ENCODE assay signal across 4 fruit fly cellular contexts in genomic region chr3R:9480396-9480795, dm6.
A peak's percentile ranks its signal among the peaks of the same experiment; 100 is the strongest.
TF ChIP-seq lines count a peak whose summit lies in the region.

No protein-coding gene starts in this region.

- no peak for TF ChIP-seq CTCF in whole organism, embryonic (GFP tag; optimal IDR thresholded peaks at IDR 0.05; lab: Kevin White, UChicago)

TF ChIP-seq in whole organism, adult, 20 proteins besides CTCF, POLR2A, EP300 and RAD21:
- TF ChIP-seq toe (GFP tag; optimal IDR thresholded peaks at IDR 0.05; lab: Kevin White, UChicago) (no peak), CG14711 (tag; optimal IDR thresholded peaks at IDR 0.05; lab: Kevin White, UChicago) (peak; percentile 2)

TF ChIP-seq in whole organism, embryonic, 481 proteins besides CTCF, POLR2A, EP300 and RAD21:
- no peak for TF ChIP-seq CG1529 (GFP tag; optimal IDR thresholded peaks at IDR 0.05; lab: Kevin White, UChicago)
- TF ChIP-seq dmrt99B (tag; optimal IDR thresholded peaks at IDR 0.05; lab: Kevin White, UChicago), result peak; percentile 12
- peak; percentile 9 for TF ChIP-seq Blimp-1 (GFP tag; optimal IDR thresholded peaks at IDR 0.05; lab: Kevin White, UChicago)
- TF ChIP-seq hkb (optimal IDR thresholded peaks at IDR 0.05; lab: Kevin White, UChicago), result no peak
- peak; percentile 45 for TF ChIP-seq hkb (GFP tag; IDR thresholded peaks at IDR 0.05; lab: Robert Waterston, UW)
- 0 out of 3 replicates have a peak, but pooled peaks have one; percentile 37 for TF ChIP-seq H15 (GFP tag; IDR thresholded peaks at IDR 0.05; lab: Robert Waterston, UW)
- 0 out of 4 replicates have a peak, but pooled peaks have one; percentile 49 for TF ChIP-seq chinmo (GFP tag; IDR thresholded peaks at IDR 0.05; lab: Robert Waterston, UW; ENCODE audit: partially characterized antibody)
- TF ChIP-seq al (GFP tag; IDR thresholded peaks at IDR 0.05; lab: Robert Waterston, UW), result no peak
- TF ChIP-seq CG6813 (GFP tag; optimal IDR thresholded peaks at IDR 0.05; lab: Kevin White, UChicago), result no peak
- no peak for TF ChIP-seq sim (GFP tag; IDR thresholded peaks at IDR 0.05; lab: Robert Waterston, UW)
- TF ChIP-seq Drgx (GFP tag; IDR thresholded peaks at IDR 0.05; lab: Robert Waterston, UW), result peak; percentile 80
- peak; percentile 27 for TF ChIP-seq CG11504 (tag; optimal IDR thresholded peaks at IDR 0.05; lab: Kevin White, UChicago)
- no peak for TF ChIP-seq CG15514 (GFP tag; optimal IDR thresholded peaks at IDR 0.05; lab: Kevin White, UChicago)
- TF ChIP-seq Med (GFP tag; lab: Kevin White, UChicago), result peak; percentile 41
- TF ChIP-seq ci (GFP tag; IDR thresholded peaks at IDR 0.05; lab: Robert Waterston, UW), result 0 out of 3 replicates have a peak, but pooled peaks have one; percentile 19
- 0 out of 3 replicates have a peak, but pooled peaks have one; percentile 28 for TF ChIP-seq CG11695 (GFP tag; IDR thresholded peaks at IDR 0.05; lab: Robert Waterston, UW)
- TF ChIP-seq Bdp1 (GFP tag; optimal IDR thresholded peaks at IDR 0.05; lab: Kevin White, UChicago), result no peak
- no peak for TF ChIP-seq h (optimal IDR thresholded peaks at IDR 0.05; lab: Kevin White, UChicago)
- TF ChIP-seq Ada2b (GFP tag; IDR thresholded peaks at IDR 0.05; lab: Robert Waterston, UW), result 0 out of 2 replicates have a peak, but pooled peaks have one; percentile 15
- no peak for TF ChIP-seq Taf1 (GFP tag; IDR thresholded peaks at IDR 0.05; lab: Robert Waterston, UW)
- peak; percentile 29 for TF ChIP-seq CG17359 (tag; optimal IDR thresholded peaks at IDR 0.05; lab: Kevin White, UChicago)
- TF ChIP-seq CG4707 (GFP tag; optimal IDR thresholded peaks at IDR 0.05; lab: Kevin White, UChicago), result peak; percentile 72
- peak; percentile 1 for TF ChIP-seq Hr3 (GFP tag; optimal IDR thresholded peaks at IDR 0.05; lab: Kevin White, UChicago)
- 0 out of 3 replicates have a peak, but pooled peaks have one; percentile 17 for TF ChIP-seq CG17361 (GFP tag; IDR thresholded peaks at IDR 0.05; lab: Robert Waterston, UW)
- peak; percentile 13 for TF ChIP-seq phol (tag; optimal IDR thresholded peaks at IDR 0.05; lab: Kevin White, UChicago)
TF ChIP-seq in whole organism, embryonic: peak in this region for 16.

TF ChIP-seq in whole organism, prepupa, 60 proteins besides CTCF, POLR2A, EP300 and RAD21 (continues in another document):
- TF ChIP-seq CG7368 (GFP tag; optimal IDR thresholded peaks at IDR 0.05; lab: Kevin White, UChicago) (no peak), CG6792 (GFP tag; optimal IDR thresholded peaks at IDR 0.05; lab: Kevin White, UChicago) (no peak), CG16779 (tag; optimal IDR thresholded peaks at IDR 0.05; lab: Kevin White, UChicago) (no peak), esn (GFP tag; optimal IDR thresholded peaks at IDR 0.05; lab: Kevin White, UChicago) (no peak), dac (GFP tag; optimal IDR thresholded peaks at IDR 0.05; lab: Kevin White, UChicago) (peak; percentile 11), Sox15 (GFP tag; optimal IDR thresholded peaks at IDR 0.05; lab: Kevin White, UChicago) (no peak), eg (GFP tag; IDR thresholded peaks at IDR 0.05; lab: Robert Waterston, UW) (peak; percentile 63; the same call in 1 of the 3 replicates), CG31627 (GFP tag; optimal IDR thresholded peaks at IDR 0.05; lab: Kevin White, UChicago) (no peak), CG10631 (GFP tag; optimal IDR thresholded peaks at IDR 0.05; lab: Kevin White, UChicago) (peak; percentile 43), CG1621 (tag; optimal IDR thresholded peaks at IDR 0.05; lab: Kevin White, UChicago) (no peak), net (GFP tag; optimal IDR thresholded peaks at IDR 0.05; lab: Kevin White, UChicago) (peak; percentile 28), CG8632 (GFP tag; optimal IDR thresholded peaks at IDR 0.05; lab: Kevin White, UChicago) (no peak), CG6808 (GFP tag; optimal IDR thresholded peaks at IDR 0.05; lab: Kevin White, UChicago) (no peak), Hr38 (GFP tag; optimal IDR thresholded peaks at IDR 0.05; lab: Kevin White, UChicago) (no peak), Ets96B (tag; optimal IDR thresholded peaks at IDR 0.05; lab: Kevin White, UChicago) (no peak), Hr4 (GFP tag; optimal IDR thresholded peaks at IDR 0.05; lab: Kevin White, UChicago) (peak; percentile 52), pdm3 (GFP tag; optimal IDR thresholded peaks at IDR 0.05; lab: Kevin White, UChicago) (no peak), Sox102F (GFP tag; optimal IDR thresholded peaks at IDR 0.05; lab: Kevin White, UChicago) (no peak), CG11294 (GFP tag; IDR thresholded peaks at IDR 0.05; lab: Robert Waterston, UW) (no peak; the same call in 1 of the 2 replicates), CG3919 (GFP tag; optimal IDR thresholded peaks at IDR 0.05; lab: Kevin White, UChicago) (peak; percentile 49), CG34406 (GFP tag; optimal IDR thresholded peaks at IDR 0.05; lab: Kevin White, UChicago) (no peak), Smox (GFP tag; optimal IDR thresholded peaks at IDR 0.05; lab: Kevin White, UChicago) (no peak), CG32006 (GFP tag; optimal IDR thresholded peaks at IDR 0.05; lab: Kevin White, UChicago) (peak; percentile 54), Lpt (GFP tag; optimal IDR thresholded peaks at IDR 0.05; lab: Kevin White, UChicago) (peak; percentile 41), CG11762 (GFP tag; optimal IDR thresholded peaks at IDR 0.05; lab: Kevin White, UChicago; ENCODE audit: insufficient read depth) (no peak), Eip93F (GFP tag; optimal IDR thresholded peaks at IDR 0.05; lab: Kevin White, UChicago) (no peak), CG6163 (GFP tag; IDR thresholded peaks at IDR 0.05; lab: Robert Waterston, UW) (peak; percentile 65), fd85E (GFP tag; optimal IDR thresholded peaks at IDR 0.05; lab: Kevin White, UChicago) (no peak), CG6854 (GFP tag; optimal IDR thresholded peaks at IDR 0.05; lab: Kevin White, UChicago) (no peak), CG6276 (GFP tag; optimal IDR thresholded peaks at IDR 0.05; lab: Kevin White, UChicago) (peak; percentile 48), CG11902 (GFP tag; optimal IDR thresholded peaks at IDR 0.05; lab: Kevin White, UChicago) (no peak), CG3032 (tag; optimal IDR thresholded peaks at IDR 0.05; lab: Kevin White, UChicago) (no peak), CG15336 (GFP tag; IDR thresholded peaks at IDR 0.05; lab: Robert Waterston, UW) (peak; percentile 83), OdsH (GFP tag; optimal IDR thresholded peaks at IDR 0.05; lab: Kevin White, UChicago) (peak; percentile 28)

TF ChIP-seq in whole organism, pupa, 21 proteins besides CTCF, POLR2A, EP300 and RAD21:
- TF ChIP-seq Ets98B (GFP tag; IDR thresholded peaks at IDR 0.05; lab: Robert Waterston, UW), result peak; percentile 78
- TF ChIP-seq fd96Ca (GFP tag; IDR thresholded peaks at IDR 0.05; lab: Robert Waterston, UW), result peak; percentile 74
- no peak for TF ChIP-seq D1 (tag; optimal IDR thresholded peaks at IDR 0.05; lab: Kevin White, UChicago)
- TF ChIP-seq CG34367 (tag; optimal IDR thresholded peaks at IDR 0.05; lab: Kevin White, UChicago), result no peak
- TF ChIP-seq Pif1B (GFP tag; optimal IDR thresholded peaks at IDR 0.05; lab: Kevin White, UChicago), result peak; percentile 23
- TF ChIP-seq CG32121 (GFP tag; IDR thresholded peaks at IDR 0.05; lab: Robert Waterston, UW), result peak; percentile 68; the same call in 1 of the 2 replicates
- no peak for TF ChIP-seq CG8159 (tag; optimal IDR thresholded peaks at IDR 0.05; lab: Kevin White, UChicago)
- peak; percentile 31; the same call in 1 of the 2 replicates for TF ChIP-seq CG12605 (GFP tag; IDR thresholded peaks at IDR 0.05; lab: Robert Waterston, UW)
- TF ChIP-seq EcR (GFP tag; optimal IDR thresholded peaks at IDR 0.05; lab: Kevin White, UChicago), result no peak
- TF ChIP-seq CG15710 (tag; optimal IDR thresholded peaks at IDR 0.05; lab: Kevin White, UChicago), result no peak
- no peak for TF ChIP-seq gl (tag; optimal IDR thresholded peaks at IDR 0.05; lab: Kevin White, UChicago)
- peak; percentile 32; the same call in 1 of the 2 replicates for TF ChIP-seq rn (GFP tag; IDR thresholded peaks at IDR 0.05; lab: Robert Waterston, UW)
- peak; percentile 71 for TF ChIP-seq CG14655 (GFP tag; optimal IDR thresholded peaks at IDR 0.05; lab: Kevin White, UChicago)
- TF ChIP-seq CG8301 (tag; optimal IDR thresholded peaks at IDR 0.05; lab: Kevin White, UChicago), result peak; percentile 54
- no peak for TF ChIP-seq Pif1A (GFP tag; optimal IDR thresholded peaks at IDR 0.05; lab: Kevin White, UChicago)
- TF ChIP-seq CG4496 (GFP tag; IDR thresholded peaks at IDR 0.05; lab: Robert Waterston, UW), result peak; percentile 78
